Worm (Caenorhabditis elegans) whole organism, early embryonic: Measurements from ENCODE around the gene ccg-1.
"Not testable (repeated sequence)": the region's sequence is repeated elsewhere in the genome, so short reads cannot be mapped to it uniquely, and the experiment has no call there.

Source experiments
- B0310.2 ChIP-seq: sonication (generic microtip); optimal IDR thresholded peaks from 2 replicates; lab custom pipeline; 2016; ENCODE audit warnings: mild to moderate bottlenecking, missing genetic modification characterization, missing compliant biosample characterization
- F13C5.2 ChIP-seq: sonication (generic microtip); optimal IDR thresholded peaks from 2 replicates; lab custom pipeline; 2017; ENCODE audit warnings: mild to moderate bottlenecking, missing genetic modification characterization, inconsistent platforms, missing compliant biosample characterization
- aly-1 ChIP-seq: sonication (generic microtip); optimal IDR thresholded peaks from 2 replicates; lab custom pipeline; 2016; ENCODE audit warnings: missing genetic modification characterization, missing compliant biosample characterization
- ama-1 ChIP-seq: fragments of 150-350 bp; optimal IDR thresholded peaks from 2 replicates; lab custom pipeline; 2014
- ceh-13 ChIP-seq: fragments of 200-800 bp; sonication (Bioruptor generic); optimal IDR thresholded peaks from 2 replicates; lab custom pipeline; 2018; ENCODE audit warnings: mild to moderate bottlenecking, missing genetic modification characterization, missing compliant biosample characterization
- ceh-36 ChIP-seq: sonication (generic microtip); optimal IDR thresholded peaks from 2 replicates; lab custom pipeline; 2016; ENCODE audit warnings: missing genetic modification characterization, inconsistent platforms, missing compliant biosample characterization
- ets-7 ChIP-seq: sonication (generic microtip); optimal IDR thresholded peaks from 2 replicates; lab custom pipeline; 2016; ENCODE audit warnings: missing genotype, missing genetic modification characterization, missing compliant biosample characterization
- flt-1 ChIP-seq: fragments of 200-800 bp; sonication (Bioruptor generic); IDR thresholded peaks from 2 replicates; pipeline ENCODE4 v1.3.6; 2022; ENCODE audit warnings: missing genetic modification characterization, missing compliant biosample characterization
- hmbx-1 ChIP-seq: sonication (generic microtip); optimal IDR thresholded peaks from 2 replicates; lab custom pipeline; 2016; ENCODE audit warnings: mild to moderate bottlenecking, missing genetic modification characterization, missing compliant biosample characterization
- hmg-4 ChIP-seq: fragments of 200-800 bp; sonication (Bioruptor generic); optimal IDR thresholded peaks from 2 replicates; lab custom pipeline; 2018; ENCODE audit warnings: mild to moderate bottlenecking, missing genetic modification characterization, missing compliant biosample characterization
- hnd-1 ChIP-seq: sonication (generic microtip); optimal IDR thresholded peaks from 2 replicates; lab custom pipeline; 2016; ENCODE audit warnings: missing genetic modification characterization, missing compliant biosample characterization
- pes-1 ChIP-seq: fragments of 200-800 bp; sonication (Bioruptor generic); IDR thresholded peaks from 2 replicates; pipeline ENCODE4 v1.3.6; 2022; ENCODE audit warnings: missing genetic modification reagents, missing genetic modification characterization, missing compliant biosample characterization
- scrt-1 ChIP-seq: fragments of 200-800 bp; sonication (Bioruptor generic); IDR thresholded peaks from 2 replicates; pipeline ENCODE4 v1.3.6; 2022; ENCODE audit warnings: missing genetic modification characterization, missing compliant biosample characterization
- sea-1 ChIP-seq: fragments of 200-800 bp; sonication (Bioruptor generic); conservative IDR thresholded peaks from 2 replicates; pipeline ENCODE4 v1.3.6; 2022; ENCODE audit warnings: missing genetic modification characterization, missing compliant biosample characterization
- tbx-11 ChIP-seq: fragments of 200-800 bp; sonication (Bioruptor generic); IDR thresholded peaks from 2 replicates; pipeline ENCODE4 v1.3.6; 2022; ENCODE audit warnings: missing genetic modification characterization, missing compliant biosample characterization
- tbx-37 ChIP-seq: fragments of 200-800 bp; sonication (Bioruptor generic); conservative IDR thresholded peaks from 2 replicates; pipeline ENCODE4 v1.3.6; 2022; ENCODE audit warnings: missing genetic modification reagents, missing genetic modification characterization, missing compliant biosample characterization
- tra-4 ChIP-seq: sonication (generic microtip); optimal IDR thresholded peaks from 2 replicates; lab custom pipeline; 2017; ENCODE audit warnings: missing genetic modification characterization, missing compliant biosample characterization

Gene ccg-1

ce11 chrIV:15275363-15275854 is at the start of gene ccg-1:
ccg-1 (minus strand) TSS chrIV:15275804.
- TF ChIP-seq B0310.2 (no peak), hmg-4 (GFP tag; lab: Kevin White, UChicago) (no peak), pes-1 (GFP tag; lab: Robert Waterston, UW) (no peak)

- TF ChIP-seq ets-7 (tag; lab: Kevin White, UChicago) (no peak), aly-1 (tag; lab: Kevin White, UChicago) (no peak), ceh-36 (tag; lab: Kevin White, UChicago) (no peak), tbx-37 (GFP tag; lab: Robert Waterston, UW) (no peak), hmg-4 (GFP tag; lab: Kevin White, UChicago) (no peak), flt-1 (no peak), tra-4 (no peak), ceh-13 (GFP tag; lab: Kevin White, UChicago) (no peak), hmbx-1 (tag; lab: Kevin White, UChicago) (no peak), pes-1 (GFP tag; lab: Robert Waterston, UW) (no peak), hnd-1 (tag; lab: Kevin White, UChicago) (no peak), F13C5.2 (tag; lab: Kevin White, UChicago) (no peak), ama-1 (lab: Kevin White, UChicago) (no peak), B0310.2 (no peak), tbx-11 (no peak), sea-1 (GFP tag; lab: Robert Waterston, UW) (no peak), scrt-1 (no peak)
These were observed 48.0 kb upstream of the ccg-1 start, which contains the start of gene tbx-39 for ce11 chrIV:15323593-15323992. tbx-39 (plus strand) TSS chrIV:15323893.

- TF ChIP-seq tbx-37 (GFP tag; lab: Robert Waterston, UW), result no peak
- TF ChIP-seq tbx-11, result no peak
- TF ChIP-seq ama-1 (lab: Kevin White, UChicago), result no peak
- no peak for TF ChIP-seq tra-4
- no peak for TF ChIP-seq ets-7 (tag; lab: Kevin White, UChicago)
- no peak for TF ChIP-seq F13C5.2 (tag; lab: Kevin White, UChicago)
- TF ChIP-seq ceh-13 (GFP tag; lab: Kevin White, UChicago), result no peak
- no peak for TF ChIP-seq scrt-1
- TF ChIP-seq ceh-36 (tag; lab: Kevin White, UChicago), result no peak
These were observed 45.7 kb upstream of the ccg-1 start, which contains the start of gene Y73F8A.15 for ce11 chrIV:15321279-15321678. Y73F8A.15 (plus strand) TSS chrIV:15321579.

- not testable (repeated sequence) for TF ChIP-seq flt-1; hnd-1 (tag; lab: Kevin White, UChicago); ceh-13 (GFP tag; lab: Kevin White, UChicago)
These were observed 43.4 kb upstream of the ccg-1 start, which contains the start of gene Y73F8A.14 for ce11 chrIV:15318982-15319381. Y73F8A.14 (minus strand) TSS chrIV:15319082.

ce11 chrIV:15315502-15315901 is 39.9 kb upstream of the ccg-1 start:
- TF ChIP-seq ets-7 (tag; lab: Kevin White, UChicago) (no peak), hmg-4 (GFP tag; lab: Kevin White, UChicago) (no peak), pes-1 (GFP tag; lab: Robert Waterston, UW) (no peak), tra-4 (no peak), sea-1 (GFP tag; lab: Robert Waterston, UW) (no peak), aly-1 (tag; lab: Kevin White, UChicago) (no peak), B0310.2 (no peak), tbx-37 (GFP tag; lab: Robert Waterston, UW) (no peak)

ce11 chrIV:15312008-15312407 is 36.4 kb upstream of the ccg-1 start, which contains the start of gene Y73F8A.13:
Y73F8A.13 (plus strand) TSS chrIV:15312247.
- TF ChIP-seq sea-1 (GFP tag; lab: Robert Waterston, UW) (no peak), pes-1 (GFP tag; lab: Robert Waterston, UW) (no peak), B0310.2 (no peak), hnd-1 (tag; lab: Kevin White, UChicago) (no peak), aly-1 (tag; lab: Kevin White, UChicago) (no peak), scrt-1 (no peak), flt-1 (no peak), hmg-4 (GFP tag; lab: Kevin White, UChicago) (no peak), tbx-37 (GFP tag; lab: Robert Waterston, UW) (no peak), tbx-11 (no peak), ceh-13 (GFP tag; lab: Kevin White, UChicago) (no peak), tra-4 (no peak), hmbx-1 (tag; lab: Kevin White, UChicago) (no peak), ama-1 (lab: Kevin White, UChicago) (no peak)

ce11 chrIV:15311590-15311989 is 36.0 kb upstream of the ccg-1 start, which contains the start of gene Y73F8A.12:
Y73F8A.12 (minus strand) TSS chrIV:15311690.
- TF ChIP-seq tra-4; ceh-36 (tag; lab: Kevin White, UChicago); ets-7 (tag; lab: Kevin White, UChicago): not testable (repeated sequence)

- TF ChIP-seq flt-1, result no peak
- no peak for TF ChIP-seq ama-1 (lab: Kevin White, UChicago)
- TF ChIP-seq hmbx-1 (tag; lab: Kevin White, UChicago), result no peak
- no peak for TF ChIP-seq tbx-11
- no peak for TF ChIP-seq tra-4
- TF ChIP-seq ceh-36 (tag; lab: Kevin White, UChicago), result no peak
- TF ChIP-seq ets-7 (tag; lab: Kevin White, UChicago), result no peak
- TF ChIP-seq scrt-1, result no peak
- TF ChIP-seq aly-1 (tag; lab: Kevin White, UChicago), result no peak
- TF ChIP-seq pes-1 (GFP tag; lab: Robert Waterston, UW), result no peak
- TF ChIP-seq B0310.2, result no peak
- no peak for TF ChIP-seq F13C5.2 (tag; lab: Kevin White, UChicago)
- no peak for TF ChIP-seq sea-1 (GFP tag; lab: Robert Waterston, UW)
- TF ChIP-seq ceh-13 (GFP tag; lab: Kevin White, UChicago), result no peak
- TF ChIP-seq hmg-4 (GFP tag; lab: Kevin White, UChicago), result no peak
- no peak for TF ChIP-seq hnd-1 (tag; lab: Kevin White, UChicago)
- no peak for TF ChIP-seq tbx-37 (GFP tag; lab: Robert Waterston, UW)
These were observed 26.5 kb upstream of the ccg-1 start, which contains the start of gene best-21 for ce11 chrIV:15302151-15302550. best-21 (plus strand) TSS chrIV:15302451.
